Fruit fly (Drosophila melanogaster): ENCODE measurements around the gene CG33110.

DNA sequence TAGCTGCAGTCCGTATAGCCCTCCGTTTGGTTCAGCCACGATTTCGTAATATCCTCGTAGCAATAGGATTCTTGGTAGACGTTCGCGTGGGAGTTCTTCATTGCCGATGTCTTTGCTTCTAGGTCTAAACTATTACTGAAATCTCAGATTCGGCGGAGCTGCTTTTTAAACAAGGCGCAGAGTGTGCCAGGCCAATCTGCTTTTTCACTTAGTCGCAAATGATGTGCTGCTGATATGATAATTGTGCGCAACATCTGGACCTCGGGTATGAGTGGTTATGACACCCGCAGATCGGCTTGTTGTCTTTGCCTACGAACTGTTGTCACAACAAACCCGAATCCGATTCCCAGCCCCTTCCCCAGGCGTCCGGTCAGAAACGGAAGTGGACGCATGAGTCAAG is 16.5 kb downstream of the CG33110 start, which contains the start of gene btn:
- no peak for TF ChIP-seq N (GFP tag; optimal IDR thresholded peaks at IDR 0.05)
- no peak for TF ChIP-seq pan (optimal IDR thresholded peaks at IDR 0.05)
- no peak for TF ChIP-seq OdsH (GFP tag; optimal IDR thresholded peaks at IDR 0.05)
- no peak for TF ChIP-seq Rel (GFP tag; optimal IDR thresholded peaks at IDR 0.05)
- TF ChIP-seq Rel (tag; optimal IDR thresholded peaks at IDR 0.05) = no peak
- TF ChIP-seq psq (GFP tag; optimal IDR thresholded peaks at IDR 0.05) = no peak
